Worm (Caenorhabditis elegans): ENCODE measurements around the gene srx-24.

DNA sequence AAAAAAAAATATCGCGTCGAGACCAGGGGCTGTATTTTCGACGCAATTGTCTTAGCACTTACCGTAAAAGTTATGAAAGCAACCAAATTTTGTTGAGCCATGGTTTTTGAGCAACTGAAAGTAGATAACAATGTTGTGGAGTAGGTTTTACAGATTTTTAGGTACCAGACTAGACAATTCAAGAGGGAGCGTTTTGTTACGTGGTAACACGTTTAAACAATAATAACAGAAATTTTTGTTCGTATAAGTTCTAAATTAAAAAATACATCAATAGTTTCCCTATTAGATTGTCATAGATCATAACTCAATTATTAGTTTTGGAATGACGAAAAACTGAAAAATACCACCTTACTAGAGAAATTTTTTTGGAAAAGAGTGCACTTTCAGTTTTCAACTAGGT, at the start of gene srx-24:
- TF ChIP-seq lin-32 (GFP tag; optimal IDR thresholded peaks at IDR 0.05) (no peak), elt-1 (tag; optimal IDR thresholded peaks at IDR 0.05; ENCODE audit: borderline replicate concordance, insufficient read depth) (no peak), sptf-1 (tag; optimal IDR thresholded peaks at IDR 0.05) (no peak), elt-3 (tag; optimal IDR thresholded peaks at IDR 0.05) (no peak), nhr-12 (tag; optimal IDR thresholded peaks at IDR 0.05) (no peak), sem-2 (GFP tag; optimal IDR thresholded peaks at IDR 0.05) (no peak), lsy-2 (tag; optimal IDR thresholded peaks at IDR 0.05) (no peak), ces-1 (GFP tag; optimal IDR thresholded peaks at IDR 0.05) (no peak), lin-13 (tag; optimal IDR thresholded peaks at IDR 0.05) (no peak), snpc-4 (tag; optimal IDR thresholded peaks at IDR 0.05) (no peak), pha-4 (tag; optimal IDR thresholded peaks at IDR 0.05) (no peak)

Measured in whole organism, mixed stage, embryonic.